Worm (Caenorhabditis elegans) whole organism, L4 larva: ENCODE results near the gene DH11.5.

Experiments
- F10B5.3 ChIP-seq: sonication (generic microtip); optimal IDR thresholded peaks from 2 replicates; lab custom pipeline; 2016; ENCODE audit warnings: mild to moderate bottlenecking, missing genetic modification characterization, missing compliant biosample characterization
- T20F7.1 ChIP-seq: fragments of 200-800 bp; sonication (Bioruptor generic); optimal IDR thresholded peaks from 2 replicates; lab custom pipeline; 2018; ENCODE audit warnings: mild to moderate bottlenecking, missing genetic modification characterization, missing compliant biosample characterization
- T26A8.4 ChIP-seq: fragments of 200-800 bp; sonication (Bioruptor generic); IDR thresholded peaks from 2 replicates; pipeline ENCODE4 v1.3.6; 2022; ENCODE audit warnings: missing genetic modification characterization, missing compliant biosample characterization
- Y105C5A.15 ChIP-seq: fragments of 200-800 bp; sonication (Bioruptor generic); IDR thresholded peaks from 2 replicates; pipeline ENCODE4 v1.3.6; 2022; ENCODE audit warnings: missing genetic modification characterization, missing compliant biosample characterization
- Y48G9A.11 ChIP-seq: fragments of 200-800 bp; sonication (Bioruptor generic); IDR thresholded peaks from 2 replicates; pipeline ENCODE4 v1.3.6; 2022; ENCODE audit warnings: missing genetic modification reagents, missing genetic modification characterization, missing compliant biosample characterization
- aha-1 ChIP-seq: fragments of 150-350 bp; peaks from one replicate; lab custom pipeline; 2014; ENCODE audit warnings: missing biosample characterization, missing genetic modification characterization
- ama-1 ChIP-seq: fragments of 150-350 bp; optimal IDR thresholded peaks from 2 replicates; lab custom pipeline; 2014; ENCODE audit warnings: inconsistent platforms, mixed read lengths
- arid-1 ChIP-seq: fragments of 200-800 bp; sonication (Bioruptor generic); conservative IDR thresholded peaks from 2 replicates; pipeline ENCODE4 v1.3.6; 2022; ENCODE audit warnings: missing genetic modification reagents, missing genetic modification characterization, missing compliant biosample characterization
- ceh-62 ChIP-seq: sonication (generic microtip); optimal IDR thresholded peaks from 2 replicates; lab custom pipeline; 2017; ENCODE audit warnings: missing biosample characterization, missing genetic modification characterization
- ces-1 ChIP-seq: fragments of 150-350 bp; sonication (generic microtip); optimal IDR thresholded peaks from 4 replicates; lab custom pipeline; 2014; ENCODE audit warnings: missing biosample characterization, missing genetic modification reagents, missing genetic modification characterization
- daf-16 ChIP-seq, 3 experiments: sonication (generic microtip); optimal IDR thresholded peaks; 2 replicates each; lab custom pipeline; 2016 to 2017; ENCODE audit warnings: missing genetic modification characterization in 3 of 3, missing genetic modification reagents in 3 of 3, mild to moderate bottlenecking in 2 of 3, missing compliant biosample characterization in 2 of 3, missing biosample characterization in 1 of 3, moderate library complexity in 1 of 3
- dmd-8 ChIP-seq: fragments of 200-800 bp; sonication (Bioruptor generic); IDR thresholded peaks from 2 replicates; pipeline ENCODE4 v1.3.6; 2022; ENCODE audit warnings: missing genetic modification characterization, missing compliant biosample characterization
- dmd-9 ChIP-seq: fragments of 200-800 bp; sonication (Bioruptor generic); IDR thresholded peaks from 2 replicates; pipeline ENCODE4 v1.3.6; 2022; ENCODE audit warnings: missing genetic modification reagents, missing genetic modification characterization, missing compliant biosample characterization
- duxl-1 ChIP-seq: sonication (generic microtip); optimal IDR thresholded peaks from 2 replicates; lab custom pipeline; 2016; ENCODE audit warnings: mild to moderate bottlenecking, missing genetic modification characterization, moderate library complexity, missing compliant biosample characterization; ENCODE audit not compliant: poor library complexity
- dve-1 ChIP-seq: sonication (generic microtip); optimal IDR thresholded peaks from 2 replicates; lab custom pipeline; 2017; ENCODE audit warnings: antibody characterized with exemption, mild to moderate bottlenecking, missing genetic modification characterization, missing compliant biosample characterization; ENCODE audit not compliant: insufficient read depth
- gei-8 ChIP-seq: fragments of 200-800 bp; sonication (Bioruptor generic); optimal IDR thresholded peaks from 2 replicates; lab custom pipeline; 2018; ENCODE audit warnings: mild to moderate bottlenecking, missing genetic modification characterization, missing compliant biosample characterization
- hlh-30 ChIP-seq: sonication (generic microtip); optimal IDR thresholded peaks from 2 replicates; lab custom pipeline; 2017; ENCODE audit warnings: antibody characterized with exemption, mild to moderate bottlenecking, missing genetic modification characterization, missing compliant biosample characterization; ENCODE audit not compliant: insufficient read depth
- lim-7 ChIP-seq: fragments of 200-800 bp; sonication (Bioruptor generic); IDR thresholded peaks from 2 replicates; pipeline ENCODE4 v1.3.6; 2022; ENCODE audit warnings: missing genetic modification characterization, missing compliant biosample characterization
- lin-13 ChIP-seq: fragments of 150-350 bp; optimal IDR thresholded peaks from 2 replicates; lab custom pipeline; 2014; ENCODE audit warnings: missing biosample characterization, missing genetic modification reagents, missing genetic modification characterization
- lin-38 ChIP-seq: fragments of 200-800 bp; sonication (Bioruptor generic); IDR thresholded peaks from 2 replicates; pipeline ENCODE4 v1.3.6; 2022; ENCODE audit warnings: missing genetic modification reagents, missing genetic modification characterization, missing compliant biosample characterization
- madf-5 ChIP-seq, 2 experiments: fragments of 200-800 bp; sonication (Bioruptor generic); IDR thresholded peaks; 2 replicates each; pipeline ENCODE4 v1.3.6; 2022; ENCODE audit warnings: missing compliant biosample characterization in 2 of 2, missing genetic modification characterization in 2 of 2
- mep-1 ChIP-seq: fragments of 150-350 bp; sonication (generic microtip); optimal IDR thresholded peaks from 3 replicates; lab custom pipeline; 2014; ENCODE audit warnings: missing biosample characterization, missing genetic modification characterization
- nhr-237 ChIP-seq: sonication (generic microtip); optimal IDR thresholded peaks from 2 replicates; lab custom pipeline; 2017; ENCODE audit warnings: missing biosample characterization, missing genetic modification characterization
- nhr-28 ChIP-seq: fragments of 150-350 bp; optimal IDR thresholded peaks from 2 replicates; lab custom pipeline; 2014; ENCODE audit warnings: missing biosample characterization, missing genetic modification characterization
- nhr-41 ChIP-seq: fragments of 200-800 bp; sonication (Bioruptor generic); IDR thresholded peaks from 2 replicates; pipeline ENCODE4 v1.3.6; 2022; ENCODE audit warnings: missing genetic modification reagents, missing genetic modification characterization, missing compliant biosample characterization
- nhr-6 ChIP-seq: fragments of 150-350 bp; optimal IDR thresholded peaks from 2 replicates; lab custom pipeline; 2014; ENCODE audit warnings: missing biosample characterization, missing genetic modification characterization
- nhr-77 ChIP-seq: fragments of 150-350 bp; optimal IDR thresholded peaks from 2 replicates; lab custom pipeline; 2014; ENCODE audit warnings: missing biosample characterization, missing genetic modification characterization
- pha-4 ChIP-seq, 2 experiments: fragments of 150-350 bp in 1 of 2; fragments of 200-800 bp in 1 of 2; sonication (Bioruptor generic) in 1 of 2; IDR thresholded peaks in 1 of 2; optimal IDR thresholded peaks in 1 of 2; 2 replicates each; pipeline versions ENCODE4 v1.3.6 to Lab custom; 2014 to 2022; ENCODE audit warnings: missing genetic modification characterization in 2 of 2, missing genetic modification reagents in 2 of 2, missing biosample characterization in 1 of 2, missing compliant biosample characterization in 1 of 2
- php-3 ChIP-seq: fragments of 200-800 bp; sonication (Bioruptor generic); IDR thresholded peaks from 2 replicates; pipeline ENCODE4 v1.3.6; 2022; ENCODE audit warnings: missing genetic modification reagents, missing genetic modification characterization, missing compliant biosample characterization
- saeg-2 ChIP-seq: fragments of 200-800 bp; sonication (Bioruptor generic); IDR thresholded peaks from 2 replicates; pipeline ENCODE4 v1.3.6; 2022; ENCODE audit warnings: missing genetic modification reagents, missing genetic modification characterization, missing compliant biosample characterization
- sdz-12 ChIP-seq: fragments of 200-800 bp; sonication (Bioruptor generic); optimal IDR thresholded peaks from 2 replicates; lab custom pipeline; 2018; ENCODE audit warnings: mild to moderate bottlenecking, missing genetic modification characterization, missing compliant biosample characterization
- skn-1 ChIP-seq: fragments of 150-350 bp; optimal IDR thresholded peaks from 2 replicates; lab custom pipeline; 2014; ENCODE audit warnings: missing biosample characterization, missing genetic modification characterization
- snpc-1.2 ChIP-seq: fragments of 200-800 bp; sonication (Bioruptor generic); IDR thresholded peaks from 2 replicates; pipeline ENCODE4 v1.3.6; 2022; ENCODE audit warnings: missing genetic modification reagents, missing genetic modification characterization, missing compliant biosample characterization
- snpc-4 ChIP-seq: fragments of 150-350 bp; optimal IDR thresholded peaks from 2 replicates; lab custom pipeline; 2014; ENCODE audit warnings: missing biosample characterization, missing genetic modification characterization
- unc-62 ChIP-seq, 3 experiments: fragments of 150-350 bp in 1 of 3; sonication (generic microtip); optimal IDR thresholded peaks in 2 of 3; peaks in 1 of 3; 1 replicate in 1 of 3; 2 replicates in 2 of 3; lab custom pipeline; 2014 to 2017; ENCODE audit warnings: missing biosample characterization in 3 of 3, missing genetic modification characterization in 3 of 3, missing genetic modification reagents in 3 of 3, missing genotype in 1 of 3
- zag-1 ChIP-seq: fragments of 150-350 bp; optimal IDR thresholded peaks from 2 replicates; lab custom pipeline; 2014; ENCODE audit warnings: missing biosample characterization, missing genetic modification characterization
- zfp-3 ChIP-seq: fragments of 200-800 bp; sonication (Bioruptor generic); conservative IDR thresholded peaks from 2 replicates; pipeline ENCODE4 v1.3.6; 2022; ENCODE audit warnings: missing genetic modification reagents, missing genetic modification characterization, missing compliant biosample characterization
- zip-11 ChIP-seq: fragments of 200-800 bp; sonication (Bioruptor generic); IDR thresholded peaks from 2 replicates; pipeline ENCODE4 v1.3.6; 2022; ENCODE audit warnings: missing genetic modification characterization, missing compliant biosample characterization
- zip-2 ChIP-seq: fragments of 150-350 bp; optimal IDR thresholded peaks from 2 replicates; lab custom pipeline; 2014; ENCODE audit warnings: missing biosample characterization, missing genetic modification characterization

DH11.5 gene

DNA sequence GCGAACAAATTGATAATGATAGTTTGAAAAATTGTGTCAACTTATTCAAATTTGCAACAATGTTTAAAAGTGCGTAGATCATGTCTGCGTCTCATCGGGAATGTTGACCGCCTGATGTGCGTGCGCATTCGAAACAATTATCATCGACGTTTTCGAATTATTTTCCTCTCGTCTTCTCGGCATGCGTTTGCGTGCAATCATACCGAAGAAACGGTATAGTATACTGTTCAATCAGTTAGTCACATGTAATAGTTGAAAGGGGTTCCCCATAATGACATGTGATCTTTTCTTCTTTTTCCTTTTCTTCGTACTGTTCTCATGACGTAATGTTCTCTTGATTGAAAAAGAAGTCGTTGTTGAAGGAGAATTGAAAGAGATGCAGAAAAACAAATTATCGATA, 40.4 kb downstream of the DH11.5 start (continued):
- peak; percentile 74 for TF ChIP-seq mep-1 (tag; lab: Kevin White, UChicago)
- no peak for TF ChIP-seq dmd-8
- TF ChIP-seq lim-7 (GFP tag; lab: Robert Waterston, UW): no peak

DNA sequence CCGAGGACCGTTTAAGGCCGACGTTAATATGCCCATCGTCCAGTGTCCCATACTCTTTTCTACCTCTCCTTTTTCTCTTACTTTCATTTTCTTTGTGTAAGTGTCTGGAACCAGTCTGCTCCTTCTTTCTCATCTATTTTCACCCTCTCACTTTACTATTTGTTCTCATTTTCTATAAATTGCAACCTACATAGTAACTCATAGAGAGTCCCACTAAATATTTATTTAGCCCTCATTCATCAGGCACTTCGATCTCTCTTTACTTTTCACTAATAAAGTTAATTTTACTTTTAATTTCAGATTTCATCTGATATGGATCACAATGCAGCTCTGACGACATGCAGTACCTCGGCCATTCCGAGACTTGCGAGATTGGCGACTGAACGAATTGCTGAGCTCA, 41.0 kb downstream of the DH11.5 start, which contains the start of gene zyg-11:
zyg-11 (plus strand) TSS at position 301 of the 400 bp plus-strand sequence.
- TF ChIP-seq saeg-2 (GFP tag; lab: Robert Waterston, UW) (no peak), lin-13 (GFP tag; lab: Kevin White, UChicago) (no peak), duxl-1 (tag; lab: Kevin White, UChicago) (no peak), nhr-77 (tag; lab: Kevin White, UChicago) (no peak)
- TF ChIP-seq, all 104 proteins: peak for 0

DNA sequence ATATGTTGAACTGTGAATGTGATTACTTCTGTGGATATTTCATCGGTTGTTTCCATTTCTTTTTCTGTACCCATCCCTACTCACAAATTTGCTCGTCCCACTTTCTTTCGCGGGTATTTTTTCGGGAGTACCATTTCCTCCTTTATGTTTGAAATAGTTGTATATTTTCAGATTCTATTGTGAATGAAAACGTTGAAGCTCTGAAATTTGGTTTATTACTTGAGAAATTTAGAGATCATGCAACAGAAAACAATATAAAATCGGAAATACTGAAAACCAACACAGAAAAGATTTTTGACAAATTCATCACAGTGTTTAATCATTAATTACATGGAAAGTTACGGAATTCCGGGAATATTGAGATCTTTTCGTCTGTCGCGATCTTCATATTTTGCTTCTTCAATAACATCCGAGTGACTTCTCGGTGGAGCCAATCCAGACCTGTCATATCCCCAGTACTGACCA, 44.2 kb downstream of the DH11.5 start:
- TF ChIP-seq zfp-3 (GFP tag; lab: Robert Waterston, UW) (peak; percentile 50; the same call in 1 of the 2 replicates), nhr-237 (tag; lab: Kevin White, UChicago) (no peak), hlh-30 (tag; lab: Kevin White, UChicago) (no peak), lin-38 (peak; percentile 27; the same call in 1 of the 2 replicates), dmd-9 (GFP tag; lab: Robert Waterston, UW) (no peak), arid-1 (GFP tag; lab: Robert Waterston, UW) (0 out of 2 replicates have a peak, but pooled peaks have one; percentile 3), zip-2 (tag; lab: Kevin White, UChicago) (no peak), saeg-2 (GFP tag; lab: Robert Waterston, UW) (0 out of 2 replicates have a peak, but pooled peaks have one; percentile 22), Y48G9A.11 (GFP tag; lab: Robert Waterston, UW) (0 out of 2 replicates have a peak, but pooled peaks have one; percentile 18), ces-1 (no peak), sdz-12 (peak; percentile 69), gei-8 (peak; percentile 42), skn-1 (tag; lab: Kevin White, UChicago) (no peak), unc-62 (GFP tag; optimal IDR thresholded peaks at IDR 0.05 in 1 of 2; lab: Kevin White, UChicago) (no peak), unc-62 (tag; optimal IDR thresholded peaks at IDR 0.05; lab: Kevin White, UChicago) (no peak), nhr-6 (tag; lab: Kevin White, UChicago) (no peak), nhr-28 (tag; lab: Kevin White, UChicago) (no peak), ceh-62 (tag; lab: Kevin White, UChicago) (no peak), F10B5.3 (tag; lab: Kevin White, UChicago) (no peak), snpc-4 (tag; lab: Kevin White, UChicago) (no peak), php-3 (no peak), Y105C5A.15 (GFP tag; lab: Robert Waterston, UW) (no peak), zag-1 (no peak), T20F7.1 (GFP tag; lab: Kevin White, UChicago) (peak; percentile 7), snpc-1.2 (GFP tag; lab: Robert Waterston, UW) (no peak), dve-1 (peak; percentile 13), T26A8.4 (GFP tag; lab: Robert Waterston, UW) (0 out of 2 replicates have a peak, but pooled peaks have one; percentile 48), ama-1 (lab: Kevin White, UChicago) (peak; percentile 39), nhr-41 (0 out of 2 replicates have a peak, but pooled peaks have one; percentile 5), pha-4 (GFP tag; IDR thresholded peaks at IDR 0.05; lab: Robert Waterston, UW) (peak; percentile 45; the same call in 1 of the 2 replicates), pha-4 (tag; optimal IDR thresholded peaks at IDR 0.05; lab: Kevin White, UChicago) (no peak), mep-1 (tag; lab: Kevin White, UChicago) (peak; percentile 8), daf-16 (GFP tag; optimal IDR thresholded peaks at IDR 0.05; lab: Kevin White, UChicago) (peak in 1 of 2 experiments; percentile 16), daf-16 (tag; optimal IDR thresholded peaks at IDR 0.05; lab: Kevin White, UChicago) (peak; percentile 20), aha-1 (tag; lab: Kevin White, UChicago) (peak; percentile 83), zip-11 (GFP tag; lab: Robert Waterston, UW) (no peak), madf-5 (GFP tag; IDR thresholded peaks at IDR 0.05; lab: Robert Waterston, UW) (no peak)
